Worm (Caenorhabditis elegans) whole organism, L4 larva: ENCODE measurements around the gene M70.2.
"Not testable (repeated sequence)": the region's sequence is repeated elsewhere in the genome, so short reads cannot be mapped to it uniquely, and the experiment has no call there.

ENCODE experiments used
- D1046.2 ChIP-seq: fragments of 200-800 bp; sonication (Bioruptor generic); IDR thresholded peaks from 2 replicates; pipeline ENCODE4 v1.3.6; 2022; ENCODE audit warnings: missing genetic modification characterization, missing compliant biosample characterization
- ZK546.5 ChIP-seq, 2 experiments: sonication (generic microtip); optimal IDR thresholded peaks; 2 replicates each; lab custom pipeline; 2017; ENCODE audit warnings: missing biosample characterization in 2 of 2, missing genetic modification characterization in 2 of 2
- arid-1 ChIP-seq: fragments of 200-800 bp; sonication (Bioruptor generic); conservative IDR thresholded peaks from 2 replicates; pipeline ENCODE4 v1.3.6; 2022; ENCODE audit warnings: missing genetic modification reagents, missing genetic modification characterization, missing compliant biosample characterization
- ceh-20 ChIP-seq: fragments of 200-800 bp; sonication (Bioruptor generic); IDR thresholded peaks from 2 replicates; pipeline ENCODE4 v1.3.6; 2022; ENCODE audit warnings: missing genetic modification reagents, missing genetic modification characterization, missing compliant biosample characterization
- ceh-28 ChIP-seq: fragments of 150-350 bp; optimal IDR thresholded peaks from 2 replicates; lab custom pipeline; 2014; ENCODE audit warnings: missing biosample characterization, missing genetic modification reagents, missing genetic modification characterization
- ceh-32 ChIP-seq: sonication (generic microtip); optimal IDR thresholded peaks from 2 replicates; lab custom pipeline; 2016; ENCODE audit warnings: mild to moderate bottlenecking, missing genetic modification characterization, missing compliant biosample characterization; ENCODE audit not compliant: poor library complexity
- cey-2 ChIP-seq: sonication (generic microtip); optimal IDR thresholded peaks from 3 replicates; lab custom pipeline; 2017; ENCODE audit warnings: missing genetic modification characterization, mild to moderate bottlenecking, missing compliant biosample characterization, antibody characterized with exemption, borderline replicate concordance; ENCODE audit not compliant: insufficient read depth
- daf-19 ChIP-seq: fragments of 200-800 bp; sonication (Bioruptor generic); conservative IDR thresholded peaks from 2 replicates; pipeline ENCODE4 v1.3.6; 2022; ENCODE audit warnings: missing genetic modification characterization, missing compliant biosample characterization
- dmd-9 ChIP-seq: fragments of 200-800 bp; sonication (Bioruptor generic); IDR thresholded peaks from 2 replicates; pipeline ENCODE4 v1.3.6; 2022; ENCODE audit warnings: missing genetic modification reagents, missing genetic modification characterization, missing compliant biosample characterization
- dpl-1 ChIP-seq: fragments of 150-350 bp; optimal IDR thresholded peaks from 2 replicates; lab custom pipeline; 2014; ENCODE audit warnings: missing biosample characterization, missing genetic modification reagents, missing genetic modification characterization
- egl-27 ChIP-seq: sonication (generic microtip); optimal IDR thresholded peaks from 3 replicates; lab custom pipeline; 2017; ENCODE audit warnings: missing biosample characterization, missing genetic modification reagents, missing genetic modification characterization
- fkh-10 ChIP-seq: fragments of 150-350 bp; optimal IDR thresholded peaks from 2 replicates; lab custom pipeline; 2014; ENCODE audit warnings: missing biosample characterization, missing genetic modification reagents, missing genetic modification characterization
- fos-1 ChIP-seq: fragments of 150-350 bp; optimal IDR thresholded peaks from 2 replicates; lab custom pipeline; 2014; ENCODE audit warnings: missing biosample characterization, missing genetic modification characterization
- gei-8 ChIP-seq: fragments of 200-800 bp; sonication (Bioruptor generic); optimal IDR thresholded peaks from 2 replicates; lab custom pipeline; 2018; ENCODE audit warnings: mild to moderate bottlenecking, missing genetic modification characterization, missing compliant biosample characterization
- hlh-11 ChIP-seq: fragments of 200-800 bp; sonication (Bioruptor generic); optimal IDR thresholded peaks from 2 replicates; lab custom pipeline; 2018; ENCODE audit warnings: mild to moderate bottlenecking, missing genetic modification characterization, missing compliant biosample characterization
- hmg-1.1 ChIP-seq: fragments of 200-800 bp; sonication (Bioruptor generic); IDR thresholded peaks from 2 replicates; pipeline ENCODE4 v1.3.6; 2022; ENCODE audit warnings: missing genetic modification reagents, missing genetic modification characterization, missing compliant biosample characterization
- lim-7 ChIP-seq: fragments of 200-800 bp; sonication (Bioruptor generic); IDR thresholded peaks from 2 replicates; pipeline ENCODE4 v1.3.6; 2022; ENCODE audit warnings: missing genetic modification characterization, missing compliant biosample characterization
- lin-15B ChIP-seq: fragments of 150-350 bp; sonication (generic microtip); optimal IDR thresholded peaks from 3 replicates; lab custom pipeline; 2014; ENCODE audit warnings: missing biosample characterization, missing genetic modification characterization
- lin-38 ChIP-seq: fragments of 200-800 bp; sonication (Bioruptor generic); IDR thresholded peaks from 2 replicates; pipeline ENCODE4 v1.3.6; 2022; ENCODE audit warnings: missing genetic modification reagents, missing genetic modification characterization, missing compliant biosample characterization
- lin-39 ChIP-seq: fragments of 150-350 bp; optimal IDR thresholded peaks from 2 replicates; lab custom pipeline; 2014; ENCODE audit warnings: missing biosample characterization, missing genetic modification reagents, missing genetic modification characterization
- lir-3 ChIP-seq: sonication (generic microtip); optimal IDR thresholded peaks from 2 replicates; lab custom pipeline; 2016; ENCODE audit warnings: mild to moderate bottlenecking, missing genetic modification characterization, missing compliant biosample characterization
- lsy-2 ChIP-seq, 2 experiments: fragments of 150-350 bp in 1 of 2; sonication (generic microtip) in 1 of 2; optimal IDR thresholded peaks; 2 replicates each; lab custom pipeline; 2014 to 2017; ENCODE audit warnings: missing biosample characterization in 2 of 2, missing genetic modification characterization in 2 of 2
- mdl-1 ChIP-seq, 2 experiments: fragments of 150-350 bp in 1 of 2; sonication (generic microtip) in 1 of 2; optimal IDR thresholded peaks; 2 replicates each; lab custom pipeline; 2014 to 2017; ENCODE audit warnings: missing biosample characterization in 2 of 2, missing genetic modification characterization in 2 of 2
- mdt-29 ChIP-seq: fragments of 200-800 bp; sonication (Bioruptor generic); IDR thresholded peaks from 2 replicates; pipeline ENCODE4 v1.3.6; 2022; ENCODE audit warnings: missing genetic modification reagents, missing genetic modification characterization, missing compliant biosample characterization
- mep-1 ChIP-seq: fragments of 150-350 bp; sonication (generic microtip); optimal IDR thresholded peaks from 3 replicates; lab custom pipeline; 2014; ENCODE audit warnings: missing biosample characterization, missing genetic modification characterization
- mxl-2 ChIP-seq: fragments of 200-800 bp; sonication (Bioruptor generic); conservative IDR thresholded peaks from 2 replicates; pipeline ENCODE4 v1.3.6; 2022; ENCODE audit warnings: missing genetic modification reagents, missing genetic modification characterization, missing compliant biosample characterization
- nhr-102 ChIP-seq: sonication (generic microtip); optimal IDR thresholded peaks from 2 replicates; lab custom pipeline; 2016; ENCODE audit warnings: mild to moderate bottlenecking, missing genetic modification characterization, moderate library complexity, missing compliant biosample characterization
- nhr-11 ChIP-seq: fragments of 150-350 bp; optimal IDR thresholded peaks from 2 replicates; lab custom pipeline; 2014; ENCODE audit warnings: missing biosample characterization, missing genetic modification characterization
- nhr-111 ChIP-seq: fragments of 200-800 bp; sonication (Bioruptor generic); optimal IDR thresholded peaks from 2 replicates; lab custom pipeline; 2018; ENCODE audit warnings: mild to moderate bottlenecking, missing genetic modification characterization, missing compliant biosample characterization
- nhr-25 ChIP-seq: sonication (generic microtip); optimal IDR thresholded peaks from 2 replicates; lab custom pipeline; 2017; ENCODE audit warnings: missing genetic modification characterization, mild to moderate bottlenecking, missing compliant biosample characterization, antibody characterized with exemption, moderate library complexity, borderline replicate concordance; ENCODE audit not compliant: insufficient read depth
- nhr-42 ChIP-seq: fragments of 200-800 bp; sonication (Bioruptor generic); IDR thresholded peaks from 2 replicates; pipeline ENCODE4 v1.3.6; 2022; ENCODE audit warnings: missing genetic modification characterization, missing compliant biosample characterization
- nhr-6 ChIP-seq: fragments of 150-350 bp; optimal IDR thresholded peaks from 2 replicates; lab custom pipeline; 2014; ENCODE audit warnings: missing biosample characterization, missing genetic modification characterization
- nhr-76 ChIP-seq: fragments of 150-350 bp; optimal IDR thresholded peaks from 2 replicates; lab custom pipeline; 2014; ENCODE audit warnings: missing biosample characterization, missing genetic modification characterization
- pha-4 ChIP-seq, 2 experiments: fragments of 150-350 bp in 1 of 2; fragments of 200-800 bp in 1 of 2; sonication (Bioruptor generic) in 1 of 2; IDR thresholded peaks in 1 of 2; optimal IDR thresholded peaks in 1 of 2; 2 replicates each; pipeline versions ENCODE4 v1.3.6 to Lab custom; 2014 to 2022; ENCODE audit warnings: missing genetic modification characterization in 2 of 2, missing genetic modification reagents in 2 of 2, missing biosample characterization in 1 of 2, missing compliant biosample characterization in 1 of 2
- php-3 ChIP-seq: fragments of 200-800 bp; sonication (Bioruptor generic); IDR thresholded peaks from 2 replicates; pipeline ENCODE4 v1.3.6; 2022; ENCODE audit warnings: missing genetic modification reagents, missing genetic modification characterization, missing compliant biosample characterization
- saeg-2 ChIP-seq: fragments of 200-800 bp; sonication (Bioruptor generic); IDR thresholded peaks from 2 replicates; pipeline ENCODE4 v1.3.6; 2022; ENCODE audit warnings: missing genetic modification reagents, missing genetic modification characterization, missing compliant biosample characterization
- sdz-12 ChIP-seq: fragments of 200-800 bp; sonication (Bioruptor generic); optimal IDR thresholded peaks from 2 replicates; lab custom pipeline; 2018; ENCODE audit warnings: mild to moderate bottlenecking, missing genetic modification characterization, missing compliant biosample characterization
- spr-1 ChIP-seq: sonication (generic microtip); optimal IDR thresholded peaks from 2 replicates; lab custom pipeline; 2016; ENCODE audit warnings: mild to moderate bottlenecking, missing genetic modification characterization, missing compliant biosample characterization
- tag-97 ChIP-seq: fragments of 200-800 bp; sonication (Bioruptor generic); IDR thresholded peaks from 2 replicates; pipeline ENCODE4 v1.3.6; 2022; ENCODE audit warnings: missing genetic modification characterization, missing compliant biosample characterization
- unc-130 ChIP-seq: sonication (generic microtip); optimal IDR thresholded peaks from 2 replicates; lab custom pipeline; 2016; ENCODE audit warnings: missing genetic modification reagents, missing genetic modification characterization, missing compliant biosample characterization
- vab-7 ChIP-seq: fragments of 200-800 bp; sonication (Bioruptor generic); IDR thresholded peaks from 2 replicates; pipeline ENCODE4 v1.3.6; 2022; ENCODE audit warnings: missing genetic modification reagents, missing genetic modification characterization, missing compliant biosample characterization
- zag-1 ChIP-seq: fragments of 150-350 bp; optimal IDR thresholded peaks from 2 replicates; lab custom pipeline; 2014; ENCODE audit warnings: missing biosample characterization, missing genetic modification characterization
- zfp-2 ChIP-seq: sonication (generic microtip); optimal IDR thresholded peaks from 2 replicates; lab custom pipeline; 2016; ENCODE audit warnings: mild to moderate bottlenecking, missing genetic modification characterization, missing compliant biosample characterization
- zfp-3 ChIP-seq: fragments of 200-800 bp; sonication (Bioruptor generic); conservative IDR thresholded peaks from 2 replicates; pipeline ENCODE4 v1.3.6; 2022; ENCODE audit warnings: missing genetic modification reagents, missing genetic modification characterization, missing compliant biosample characterization
- zip-2 ChIP-seq: fragments of 150-350 bp; optimal IDR thresholded peaks from 2 replicates; lab custom pipeline; 2014; ENCODE audit warnings: missing biosample characterization, missing genetic modification characterization

M70.2 gene

ce11 chrIV:2275545-2275944, 32.7 kb downstream of the M70.2 start, which contains the start of gene M70.5:
Gene M70.5, minus strand, starts transcription at chrIV:2275622.
- TF ChIP-seq daf-19 (GFP tag; lab: Robert Waterston, UW) (0 out of 2 replicates have a peak, but pooled peaks have one; percentile 42), ceh-20 (GFP tag; lab: Robert Waterston, UW) (peak; percentile 38; the same call in 1 of the 2 replicates), php-3 (GFP tag; lab: Robert Waterston, UW) (0 out of 2 replicates have a peak, but pooled peaks have one; percentile 10), pha-4 (GFP tag; IDR thresholded peaks at IDR 0.05; lab: Robert Waterston, UW) (peak; percentile 44; the same call in 1 of the 2 replicates), zfp-3 (GFP tag; lab: Robert Waterston, UW) (0 out of 2 replicates have a peak, but pooled peaks have one; percentile 42), dpl-1 (peak; percentile 68), lin-38 (peak; percentile 71), arid-1 (GFP tag; lab: Robert Waterston, UW) (0 out of 2 replicates have a peak, but pooled peaks have one; percentile 27)
- TF ChIP-seq pha-4 (tag; optimal IDR thresholded peaks at IDR 0.05; lab: Kevin White, UChicago) = not testable (repeated sequence)

- TF ChIP-seq lin-38 = 0 out of 2 replicates have a peak, but pooled peaks have one; percentile 13
Measured at ce11 chrIV:2276543-2276942, 33.7 kb downstream of the M70.2 start.

- no peak for TF ChIP-seq fos-1 (tag; lab: Kevin White, UChicago)
- TF ChIP-seq cey-2 = no peak
- TF ChIP-seq nhr-11 = no peak
- no peak for TF ChIP-seq nhr-25
- no peak for TF ChIP-seq lim-7
- no peak for TF ChIP-seq ZK546.5 (tag; optimal IDR thresholded peaks at IDR 0.05; lab: Kevin White, UChicago)
- TF ChIP-seq lin-39 (tag; lab: Kevin White, UChicago) = no peak
- TF ChIP-seq fkh-10 (GFP tag; lab: Kevin White, UChicago) = no peak
- peak; percentile 13 for TF ChIP-seq zip-2 (tag; lab: Kevin White, UChicago)
- peak in 1 of 2 experiments; percentile 40 for TF ChIP-seq lsy-2 (tag; optimal IDR thresholded peaks at IDR 0.05; lab: Kevin White, UChicago)
- TF ChIP-seq hmg-1.1 (GFP tag; lab: Robert Waterston, UW) = peak; percentile 23; the same call in 1 of the 2 replicates
- no peak for TF ChIP-seq mdt-29 (GFP tag; lab: Robert Waterston, UW)
- TF ChIP-seq zfp-2 (tag; lab: Kevin White, UChicago) = no peak
- no peak for TF ChIP-seq zfp-3 (GFP tag; lab: Robert Waterston, UW)
- no peak for TF ChIP-seq saeg-2 (GFP tag; lab: Robert Waterston, UW)
- TF ChIP-seq ceh-28 (tag; lab: Kevin White, UChicago) = no peak
- no peak for TF ChIP-seq vab-7 (GFP tag; lab: Robert Waterston, UW)
- TF ChIP-seq gei-8 = no peak
- no peak for TF ChIP-seq lir-3
- no peak for TF ChIP-seq egl-27 (tag; lab: Kevin White, UChicago)
- no peak for TF ChIP-seq nhr-102
- no peak for TF ChIP-seq spr-1
- TF ChIP-seq nhr-6 (tag; lab: Kevin White, UChicago) = no peak
- TF ChIP-seq nhr-111 (GFP tag; lab: Kevin White, UChicago) = no peak
- TF ChIP-seq nhr-76 = no peak
- no peak for TF ChIP-seq arid-1 (GFP tag; lab: Robert Waterston, UW)
- no peak for TF ChIP-seq lin-15B (tag; lab: Kevin White, UChicago)
- TF ChIP-seq dmd-9 = no peak
- peak in 1 of 2 experiments; percentile 29 for TF ChIP-seq mdl-1 (tag; optimal IDR thresholded peaks at IDR 0.05; lab: Kevin White, UChicago)
- no peak for TF ChIP-seq mxl-2 (GFP tag; lab: Robert Waterston, UW)
- no peak for TF ChIP-seq unc-130 (GFP tag; lab: Kevin White, UChicago)
- TF ChIP-seq ceh-32 (tag; lab: Kevin White, UChicago) = no peak
- TF ChIP-seq nhr-42 (GFP tag; lab: Robert Waterston, UW) = no peak
- TF ChIP-seq hlh-11 = peak; percentile 84
- no peak for TF ChIP-seq tag-97 (GFP tag; lab: Robert Waterston, UW)
- peak; percentile 70 for TF ChIP-seq mep-1 (tag; lab: Kevin White, UChicago)
- no peak for TF ChIP-seq sdz-12 (GFP tag; lab: Kevin White, UChicago)
- no peak for TF ChIP-seq zag-1
- no peak for TF ChIP-seq D1046.2 (GFP tag; lab: Robert Waterston, UW)
Measured at ce11 chrIV:2281353-2281976, 38.6 kb downstream of the M70.2 start.
